Worm (Caenorhabditis elegans) whole organism, young adult: ENCODE data around the gene clec-257.

Experiments
- Y53F4B.3 ChIP-seq: fragments of 200-800 bp; sonication (Bioruptor generic); IDR thresholded peaks from 2 replicates; pipeline ENCODE4 v1.3.6; 2022; ENCODE audit warnings: missing genetic modification reagents, missing genetic modification characterization, missing compliant biosample characterization
- akir-1 ChIP-seq: fragments of 200-800 bp; sonication (Bioruptor generic); optimal IDR thresholded peaks from 2 replicates; lab custom pipeline; 2018; ENCODE audit warnings: mild to moderate bottlenecking, missing genetic modification characterization, moderate library complexity, missing compliant biosample characterization
- ama-1 ChIP-seq, 3 experiments: fragments of 150-350 bp in 1 of 3; sonication (generic microtip) in 2 of 3; optimal IDR thresholded peaks; 2 replicates each; lab custom pipeline; 2014 to 2018; ENCODE audit warnings: missing biosample characterization in 2 of 3, missing genetic modification characterization in 2 of 3, missing genetic modification reagents in 2 of 3
- dpl-1 ChIP-seq: fragments of 150-350 bp; optimal IDR thresholded peaks from 2 replicates; lab custom pipeline; 2014; ENCODE audit warnings: missing biosample characterization, missing genetic modification reagents, missing genetic modification characterization
- hrde-1 ChIP-seq: sonication (generic microtip); optimal IDR thresholded peaks from 2 replicates; lab custom pipeline; 2016; ENCODE audit warnings: missing genetic modification characterization, mild to moderate bottlenecking, missing compliant biosample characterization, moderate library complexity, missing genotype, missing genetic modification reagents, borderline replicate concordance
- hsf-1 ChIP-seq: fragments of 200-800 bp; sonication (Bioruptor generic); IDR thresholded peaks from 2 replicates; pipeline ENCODE4 v1.3.6; 2022; ENCODE audit warnings: missing genetic modification reagents, missing genetic modification characterization, missing compliant biosample characterization
- lir-1 ChIP-seq: fragments of 200-800 bp; sonication (Bioruptor generic); conservative IDR thresholded peaks from 2 replicates; pipeline ENCODE4 v1.3.6; 2022; ENCODE audit warnings: missing genetic modification reagents, missing genetic modification characterization, missing compliant biosample characterization
- mcd-1 ChIP-seq: fragments of 200-800 bp; sonication (Bioruptor generic); IDR thresholded peaks from 2 replicates; pipeline ENCODE4 v1.3.6; 2022; ENCODE audit warnings: missing genetic modification reagents, missing genetic modification characterization, missing compliant biosample characterization
- nfyb-1 ChIP-seq: fragments of 200-800 bp; sonication (Bioruptor generic); IDR thresholded peaks from 2 replicates; pipeline ENCODE4 v1.3.6; 2022; ENCODE audit warnings: missing genetic modification reagents, missing genetic modification characterization, missing compliant biosample characterization
- pha-4 ChIP-seq: fragments of 150-350 bp; sonication (generic microtip); optimal IDR thresholded peaks from 2 replicates; lab custom pipeline; 2014; ENCODE audit warnings: missing biosample characterization, missing genetic modification reagents, missing genetic modification characterization
- snpc-1.1 ChIP-seq: sonication (generic microtip); optimal IDR thresholded peaks from 2 replicates; lab custom pipeline; 2017; ENCODE audit warnings: missing genetic modification characterization, mild to moderate bottlenecking, missing compliant biosample characterization, antibody characterized with exemption, moderate library complexity, missing genotype, missing genetic modification reagents; ENCODE audit not compliant: insufficient read depth
- zim-3 ChIP-seq: sonication (generic microtip); optimal IDR thresholded peaks from 2 replicates; lab custom pipeline; 2017; ENCODE audit warnings: mild to moderate bottlenecking, missing genetic modification characterization, moderate library complexity, missing compliant biosample characterization

DNA sequence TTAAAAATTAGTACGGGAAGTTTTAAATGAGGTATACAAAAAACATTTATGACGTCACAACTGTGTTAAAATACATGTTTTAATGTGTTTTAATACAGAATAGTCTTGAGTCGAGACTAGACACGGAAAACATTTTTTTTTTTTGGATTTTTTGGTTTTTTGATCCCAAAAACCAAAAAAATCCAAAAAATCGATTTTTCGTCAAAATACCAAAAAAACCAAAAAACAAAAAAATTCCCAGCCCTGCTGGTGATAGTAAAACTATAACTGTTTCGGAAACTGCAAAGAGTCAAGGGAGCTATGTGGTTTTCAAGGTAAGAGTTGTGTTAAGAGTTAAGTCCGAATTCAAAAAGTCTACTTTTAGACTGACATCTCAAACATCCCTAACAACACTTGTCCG, 11.8 kb upstream of the clec-257 start, which contains the start of gene F11D11.4:
- TF ChIP-seq snpc-1.1 (no peak), pha-4 (tag; lab: Kevin White, UChicago) (no peak), akir-1 (GFP tag; lab: Kevin White, UChicago) (no peak), mcd-1 (no peak), hrde-1 (tag; lab: Kevin White, UChicago) (no peak), dpl-1 (GFP tag; lab: Kevin White, UChicago) (no peak), hsf-1 (no peak), nfyb-1 (GFP tag; lab: Robert Waterston, UW) (no peak), zim-3 (no peak), Y53F4B.3 (no peak), lir-1 (GFP tag; lab: Robert Waterston, UW) (no peak), ama-1 (optimal IDR thresholded peaks at IDR 0.05; lab: Kevin White, UChicago) (no peak), ama-1 (GFP tag; optimal IDR thresholded peaks at IDR 0.05; lab: Kevin White, UChicago) (no peak)
